Fruit fly (Drosophila melanogaster) ovary, adult (tissue): ENCODE data around the gene dikar.

Experiments used
- CG17801 ChIP-seq: fragments of 200-800 bp; optimal IDR thresholded peaks from 2 replicates; lab custom pipeline; 2019; ENCODE audit warnings: missing biosample characterization, mild to moderate bottlenecking, missing genetic modification characterization, moderate library complexity; ENCODE audit not compliant: partially characterized antibody

Gene dikar

DNA sequence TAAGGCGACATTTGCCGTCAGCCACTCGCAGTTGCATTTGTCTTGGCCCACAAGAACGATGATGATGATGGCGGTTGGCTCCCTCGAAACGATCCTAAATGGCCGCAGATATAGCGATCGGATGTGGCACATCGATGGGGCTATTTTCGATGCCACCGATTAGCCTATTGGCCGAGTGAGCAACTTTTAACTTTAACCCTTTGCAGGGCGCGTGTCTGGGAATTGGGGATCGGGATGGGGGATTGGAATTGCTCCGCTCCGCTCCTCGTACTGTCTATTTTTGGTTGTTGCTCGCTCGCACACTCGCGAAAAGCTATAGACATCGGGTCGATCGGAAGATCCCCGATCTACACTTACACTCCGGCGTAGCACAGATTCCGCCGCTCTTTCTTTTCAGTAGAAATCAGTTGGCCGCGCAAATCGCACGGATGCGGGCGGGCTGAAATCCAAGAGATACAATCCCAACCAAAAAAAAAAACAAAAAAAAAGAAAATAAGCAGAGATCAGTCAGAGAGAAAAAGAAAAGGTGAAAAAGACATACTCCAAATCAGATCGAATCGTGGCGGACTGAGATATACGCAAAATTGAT is 38.4 kb downstream of the dikar start, which contains the start of gene CG8519:
CG8519 (plus strand) TSS at position 393 of the 589 bp plus-strand sequence.
- no peak for TF ChIP-seq CG17801 (GFP tag; lab: Kevin White, UChicago)

DNA sequence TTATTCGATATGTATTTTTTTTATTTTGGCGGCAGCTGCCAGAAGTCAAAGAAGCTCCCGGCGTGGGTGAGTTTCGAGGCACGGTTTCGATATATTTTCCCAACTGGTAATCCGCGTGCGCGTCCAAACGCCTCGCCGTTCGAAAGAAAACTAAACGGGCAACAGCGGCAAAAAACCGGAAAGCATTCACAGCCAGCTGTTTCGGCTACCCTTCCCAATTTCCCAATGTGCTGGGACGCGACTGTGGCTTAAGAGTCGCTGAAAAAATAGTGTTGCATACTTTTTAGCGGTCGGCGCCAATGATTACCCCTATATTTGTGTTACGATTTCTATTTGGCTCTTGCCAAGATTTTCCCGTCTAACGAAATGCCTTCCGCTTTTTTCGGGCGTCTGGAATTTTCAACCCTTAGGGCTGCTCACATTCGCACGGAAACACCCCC is 39.6 kb downstream of the dikar start, which contains the start of gene SP1173:
SP1173 (minus strand) TSS at position 154 of the 440 bp plus-strand sequence.
- TF ChIP-seq CG17801 (GFP tag; lab: Kevin White, UChicago) = no peak

DNA sequence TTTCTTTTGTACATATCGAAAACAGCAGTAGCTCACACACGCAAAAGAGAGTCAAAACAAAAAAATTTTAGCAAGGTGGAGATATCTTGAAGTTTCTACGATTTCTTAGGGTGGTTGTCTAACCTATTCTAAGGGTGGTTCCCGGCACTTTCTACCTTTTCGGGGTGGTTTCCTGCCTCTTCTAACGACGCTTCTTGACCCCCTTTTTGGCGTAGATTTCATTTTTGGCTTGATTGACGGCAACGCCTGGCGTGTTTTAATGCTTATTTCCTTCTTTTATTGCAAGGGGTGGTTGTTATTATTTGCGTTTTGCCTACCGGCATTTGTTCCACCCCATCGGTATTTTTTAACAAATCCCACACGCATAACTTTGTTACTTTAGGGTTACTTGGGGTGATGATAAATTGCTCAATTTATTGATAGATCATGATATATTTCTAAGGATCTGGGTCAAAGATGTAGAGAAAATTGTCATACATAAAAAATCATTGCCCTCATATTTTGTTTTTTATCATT is 41.9 kb downstream of the dikar start:
- no peak for TF ChIP-seq CG17801 (GFP tag; lab: Kevin White, UChicago)

DNA sequence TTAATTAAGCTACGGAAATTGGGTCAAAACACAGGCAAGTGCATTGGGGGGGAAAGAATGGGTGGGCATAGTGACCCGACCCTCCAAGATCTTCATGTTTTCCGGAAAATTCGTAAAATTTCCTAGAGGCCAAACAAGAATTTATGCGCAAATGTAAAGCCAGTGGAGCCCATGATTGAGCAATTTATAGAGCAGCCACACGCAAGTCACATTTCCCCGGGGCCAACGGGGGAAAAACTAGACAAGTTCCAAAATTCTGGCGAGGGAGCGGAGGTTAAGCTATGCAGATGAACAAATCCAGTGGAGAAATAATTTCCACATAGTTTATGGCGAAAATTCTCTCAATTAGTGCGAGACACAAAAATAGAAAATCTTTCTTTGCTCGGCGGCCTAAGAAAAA is 45.6 kb downstream of the dikar start:
- TF ChIP-seq CG17801 (GFP tag; lab: Kevin White, UChicago) = no peak

DNA sequence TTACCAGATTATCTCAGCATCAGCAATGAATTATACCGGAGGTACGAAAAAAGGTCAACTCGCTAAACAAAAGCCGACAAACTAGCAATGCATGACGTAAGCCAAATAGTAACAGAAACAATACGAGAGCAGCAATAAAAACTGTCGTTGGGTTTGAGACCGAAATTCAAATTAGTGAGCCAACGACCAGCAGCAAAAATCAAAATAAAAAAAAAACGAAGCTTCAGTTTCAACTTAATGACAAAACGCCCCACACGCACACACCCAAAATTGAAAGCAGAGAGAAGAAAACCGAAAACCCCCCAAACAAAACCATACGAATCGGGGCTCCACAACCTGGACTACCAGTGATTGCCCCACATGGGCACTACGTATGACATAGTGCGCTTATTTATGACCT is 48.8 kb downstream of the dikar start:
- no peak for TF ChIP-seq CG17801 (GFP tag; lab: Kevin White, UChicago)

DNA sequence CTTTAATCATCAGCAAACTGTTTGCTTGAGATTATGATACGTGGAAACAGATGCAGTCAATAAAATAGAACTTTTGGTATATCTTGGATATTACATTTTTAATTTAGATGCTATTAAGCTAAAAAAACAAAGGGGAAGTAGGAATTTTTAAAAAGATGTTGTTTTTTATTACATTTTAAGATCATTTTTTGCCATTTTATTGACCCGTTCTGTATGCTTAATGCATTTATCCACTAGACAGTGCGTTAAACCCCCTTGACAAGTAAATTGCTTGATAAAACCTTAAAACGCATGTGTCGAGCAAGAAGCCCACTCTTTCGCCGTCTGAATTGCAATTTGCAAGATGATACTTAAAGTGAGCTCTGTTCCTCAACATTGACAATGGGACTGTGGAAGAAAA is 49.8 kb downstream of the dikar start:
- TF ChIP-seq CG17801 (GFP tag; lab: Kevin White, UChicago) = no peak

DNA sequence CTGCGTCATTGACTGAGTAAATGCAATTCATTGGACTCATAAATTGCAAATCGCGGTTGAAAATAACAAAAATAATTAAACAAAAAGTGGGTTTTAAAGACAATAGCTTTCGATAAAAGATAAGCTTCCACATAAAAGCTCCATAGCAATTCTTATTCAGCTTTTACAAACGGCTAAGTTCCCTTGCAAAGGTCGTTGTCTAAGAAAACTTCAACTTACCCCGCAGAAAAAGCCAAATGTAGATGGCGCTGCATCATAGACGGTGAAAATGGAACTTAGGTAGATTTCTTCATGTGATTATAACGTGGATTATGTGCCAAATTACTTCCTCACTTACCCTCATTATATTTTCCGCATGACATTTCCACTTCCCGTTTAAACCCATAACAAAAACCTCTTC is 54.0 kb downstream of the dikar start:
- TF ChIP-seq CG17801 (GFP tag; lab: Kevin White, UChicago) = no peak
